Worm (Caenorhabditis elegans) whole organism, late embryonic: ENCODE results near the gene degl-1.

Source experiments
- C08G9.2 ChIP-seq: sonication (generic microtip); optimal IDR thresholded peaks from 2 replicates; lab custom pipeline; 2016; ENCODE audit warnings: mild to moderate bottlenecking, missing genetic modification characterization, moderate library complexity, missing compliant biosample characterization
- C38D4.7 ChIP-seq: fragments of 200-800 bp; sonication (Bioruptor generic); optimal IDR thresholded peaks from 2 replicates; lab custom pipeline; 2018; ENCODE audit warnings: mild to moderate bottlenecking, missing genetic modification characterization, moderate library complexity, missing compliant biosample characterization
- F13H6.1 ChIP-seq: sonication (generic microtip); optimal IDR thresholded peaks from 2 replicates; lab custom pipeline; 2016; ENCODE audit warnings: missing genetic modification characterization, missing compliant biosample characterization
- T23F11.4 ChIP-seq: fragments of 200-800 bp; sonication (Bioruptor generic); optimal IDR thresholded peaks from 2 replicates; lab custom pipeline; 2018; ENCODE audit warnings: mild to moderate bottlenecking, missing genetic modification characterization, missing compliant biosample characterization
- ceh-14 ChIP-seq: sonication (generic microtip); optimal IDR thresholded peaks from 2 replicates; lab custom pipeline; 2016; ENCODE audit warnings: missing genotype, missing genetic modification characterization, missing compliant biosample characterization
- ceh-18 ChIP-seq: sonication (generic microtip); optimal IDR thresholded peaks from 2 replicates; lab custom pipeline; 2016; ENCODE audit warnings: missing genetic modification characterization, missing compliant biosample characterization
- ceh-19 ChIP-seq: fragments of 200-800 bp; sonication (Bioruptor generic); optimal IDR thresholded peaks from 2 replicates; lab custom pipeline; 2018; ENCODE audit warnings: mild to moderate bottlenecking, missing genetic modification characterization, missing compliant biosample characterization
- ceh-2 ChIP-seq: sonication (generic microtip); optimal IDR thresholded peaks from 2 replicates; lab custom pipeline; 2016; ENCODE audit warnings: missing genotype, missing genetic modification characterization, missing compliant biosample characterization
- ceh-24 ChIP-seq: sonication (generic microtip); optimal IDR thresholded peaks from 2 replicates; lab custom pipeline; 2016; ENCODE audit warnings: mild to moderate bottlenecking, missing genetic modification characterization, missing compliant biosample characterization
- ceh-34 ChIP-seq: sonication (generic microtip); optimal IDR thresholded peaks from 2 replicates; lab custom pipeline; 2016; ENCODE audit warnings: mild to moderate bottlenecking, missing genetic modification characterization, missing compliant biosample characterization
- dmd-4 ChIP-seq: sonication (generic microtip); optimal IDR thresholded peaks from 2 replicates; lab custom pipeline; 2016; ENCODE audit warnings: borderline replicate concordance, missing genetic modification characterization, missing compliant biosample characterization
- dve-1 ChIP-seq: sonication (generic microtip); optimal IDR thresholded peaks from 2 replicates; lab custom pipeline; 2017; ENCODE audit warnings: antibody characterized with exemption, mild to moderate bottlenecking, missing genetic modification characterization, missing compliant biosample characterization
- ets-4 ChIP-seq: sonication (generic microtip); optimal IDR thresholded peaks from 2 replicates; lab custom pipeline; 2016; ENCODE audit warnings: missing genetic modification characterization, missing compliant biosample characterization
- eyg-1 ChIP-seq: sonication (generic microtip); optimal IDR thresholded peaks from 2 replicates; lab custom pipeline; 2016; ENCODE audit warnings: missing genotype, missing genetic modification characterization, missing compliant biosample characterization
- fkh-6 ChIP-seq: sonication (generic microtip); optimal IDR thresholded peaks from 2 replicates; lab custom pipeline; 2016; ENCODE audit warnings: missing genetic modification characterization, missing compliant biosample characterization
- hlh-13 ChIP-seq: fragments of 200-800 bp; sonication (Bioruptor generic); optimal IDR thresholded peaks from 2 replicates; lab custom pipeline; 2018; ENCODE audit warnings: mild to moderate bottlenecking, missing genetic modification characterization, missing compliant biosample characterization
- hlh-15 ChIP-seq: sonication (generic microtip); optimal IDR thresholded peaks from 2 replicates; lab custom pipeline; 2016; ENCODE audit warnings: missing genetic modification characterization, missing compliant biosample characterization
- hlh-30 ChIP-seq: sonication (generic microtip); optimal IDR thresholded peaks from 2 replicates; lab custom pipeline; 2017; ENCODE audit warnings: antibody characterized with exemption, missing genetic modification characterization, missing compliant biosample characterization; ENCODE audit not compliant: insufficient read depth
- hlh-8 ChIP-seq: sonication (generic microtip); optimal IDR thresholded peaks from 2 replicates; lab custom pipeline; 2016; ENCODE audit warnings: missing genotype, missing genetic modification characterization, missing compliant biosample characterization
- lim-6 ChIP-seq: sonication (generic microtip); optimal IDR thresholded peaks from 2 replicates; lab custom pipeline; 2016; ENCODE audit warnings: missing genetic modification characterization, missing compliant biosample characterization
- nfya-1 ChIP-seq: sonication (generic microtip); optimal IDR thresholded peaks from 2 replicates; lab custom pipeline; 2017; ENCODE audit warnings: missing genetic modification characterization, mild to moderate bottlenecking, missing compliant biosample characterization, antibody characterized with exemption, moderate library complexity
- nhr-11 ChIP-seq: fragments of 150-350 bp; optimal IDR thresholded peaks from 2 replicates; lab custom pipeline; 2014; ENCODE audit warnings: missing biosample characterization, missing genetic modification characterization
- nhr-232 ChIP-seq: sonication (generic microtip); optimal IDR thresholded peaks from 2 replicates; lab custom pipeline; 2016; ENCODE audit warnings: missing genetic modification characterization, missing compliant biosample characterization
- pat-9 ChIP-seq: fragments of 200-800 bp; sonication (Bioruptor generic); optimal IDR thresholded peaks from 2 replicates; lab custom pipeline; 2018; ENCODE audit warnings: mild to moderate bottlenecking, missing genetic modification characterization, moderate library complexity, missing compliant biosample characterization
- pax-1 ChIP-seq: fragments of 150-350 bp; optimal IDR thresholded peaks from 2 replicates; lab custom pipeline; 2014; ENCODE audit warnings: missing biosample characterization, missing genetic modification characterization
- pqm-1 ChIP-seq: sonication (generic microtip); optimal IDR thresholded peaks from 2 replicates; lab custom pipeline; 2016; ENCODE audit warnings: missing genetic modification characterization, missing compliant biosample characterization
- rnt-1 ChIP-seq: sonication (generic microtip); optimal IDR thresholded peaks from 2 replicates; lab custom pipeline; 2016; ENCODE audit warnings: missing genetic modification characterization, missing compliant biosample characterization
- sdc-2 ChIP-seq: sonication (generic microtip); optimal IDR thresholded peaks from 2 replicates; lab custom pipeline; 2016; ENCODE audit warnings: missing genotype, missing genetic modification characterization, missing compliant biosample characterization
- sox-2 ChIP-seq: fragments of 200-800 bp; sonication (Bioruptor generic); IDR thresholded peaks from 2 replicates; pipeline ENCODE4 v1.3.6; 2022; ENCODE audit warnings: missing genetic modification reagents, missing genetic modification characterization, missing compliant biosample characterization
- tbx-2 ChIP-seq: sonication (generic microtip); optimal IDR thresholded peaks from 2 replicates; lab custom pipeline; 2016; ENCODE audit warnings: missing genetic modification characterization, missing compliant biosample characterization
- tbx-7 ChIP-seq: sonication (generic microtip); optimal IDR thresholded peaks from 2 replicates; lab custom pipeline; 2016; ENCODE audit warnings: missing genotype, missing genetic modification characterization, missing compliant biosample characterization
- unc-42 ChIP-seq: sonication (generic microtip); optimal IDR thresholded peaks from 2 replicates; lab custom pipeline; 2016; ENCODE audit warnings: missing genotype, missing genetic modification characterization, missing compliant biosample characterization
- unc-55 ChIP-seq: sonication (generic microtip); optimal IDR thresholded peaks from 2 replicates; lab custom pipeline; 2017; ENCODE audit warnings: missing biosample characterization, missing genetic modification reagents, missing genetic modification characterization
- zip-5 ChIP-seq: sonication (generic microtip); optimal IDR thresholded peaks from 2 replicates; lab custom pipeline; 2016; ENCODE audit warnings: missing genetic modification characterization, missing compliant biosample characterization

Gene degl-1

DNA sequence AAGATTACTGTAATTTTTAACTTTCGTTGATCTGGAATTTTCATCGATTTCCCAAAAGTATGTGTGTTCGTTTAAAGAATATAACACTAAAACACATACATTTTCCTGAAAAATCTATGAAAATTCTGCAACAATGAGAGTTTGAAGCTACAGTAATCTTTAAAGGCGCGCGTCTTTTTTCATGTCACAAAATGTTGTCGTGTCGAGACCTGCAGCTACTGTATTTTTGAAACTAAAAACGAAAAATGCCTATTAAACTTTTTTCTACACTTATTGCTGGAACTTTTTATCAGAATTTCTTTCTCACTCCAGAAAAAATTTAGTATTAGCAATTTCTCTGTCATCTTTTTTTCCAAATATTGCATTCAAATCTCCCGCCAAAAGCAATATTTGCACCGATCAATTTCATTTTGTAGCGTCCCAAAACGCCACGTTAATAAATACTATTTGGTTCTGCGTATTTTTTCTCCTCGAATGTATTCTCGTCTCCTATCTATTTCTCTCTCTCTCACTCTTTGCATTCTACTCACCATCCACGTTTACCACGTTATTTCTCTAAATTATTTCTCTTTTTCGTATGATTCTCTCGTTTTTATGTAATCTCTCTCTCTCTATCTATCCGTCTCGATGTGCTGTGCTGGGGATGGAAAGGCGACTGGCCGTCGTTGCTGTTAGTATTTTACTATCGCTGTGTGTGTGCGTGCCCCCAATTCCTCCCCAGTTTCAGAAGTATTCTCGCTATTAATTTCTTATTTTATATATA is 15.3 kb upstream of the degl-1 start, which contains the start of gene melo-1:
Gene melo-1 (plus strand): TSS at position 658 of the 763 bp plus-strand sequence.
- TF ChIP-seq lim-6 (tag; lab: Kevin White, UChicago) (no peak), tbx-2 (tag; lab: Kevin White, UChicago) (no peak), ceh-19 (GFP tag; lab: Kevin White, UChicago) (peak; percentile 11), nfya-1 (peak; percentile 60), eyg-1 (tag; lab: Kevin White, UChicago) (no peak), unc-42 (tag; lab: Kevin White, UChicago) (peak; percentile 51), unc-55 (GFP tag; lab: Kevin White, UChicago) (peak; percentile 42)

DNA sequence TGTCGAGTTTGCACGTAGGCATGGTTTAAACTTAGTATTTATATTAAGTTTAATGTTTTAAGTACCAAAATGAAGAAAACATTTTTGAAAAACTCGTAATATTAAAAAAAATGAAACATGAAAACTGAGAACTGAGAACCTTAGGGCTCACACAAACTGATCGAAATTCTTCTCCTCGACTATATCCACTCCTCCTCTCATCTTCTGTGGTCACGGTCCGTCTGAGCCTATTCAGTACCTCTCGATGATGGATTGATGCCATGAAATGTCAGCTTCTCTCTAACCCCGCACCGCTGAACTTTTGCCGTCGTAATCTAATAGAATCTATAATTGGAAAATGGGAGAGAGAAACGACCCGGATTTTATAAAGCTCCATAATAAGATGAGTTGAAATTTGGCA is 13.3 kb upstream of the degl-1 start, which contains the start of gene nlp-56:
Gene nlp-56 (minus strand): TSS at position 257 of the 400 bp plus-strand sequence.
- TF ChIP-seq F13H6.1 (tag; lab: Kevin White, UChicago) = no peak
- TF ChIP-seq hlh-30 (tag; lab: Kevin White, UChicago) = no peak
- no peak for TF ChIP-seq ceh-34 (tag; lab: Kevin White, UChicago)
- TF ChIP-seq nhr-11 (tag; lab: Kevin White, UChicago) = no peak
- no peak for TF ChIP-seq sdc-2 (tag; lab: Kevin White, UChicago)
- TF ChIP-seq sox-2 (GFP tag; lab: Robert Waterston, UW) = no peak
- TF ChIP-seq C08G9.2 (tag; lab: Kevin White, UChicago) = no peak
- no peak for TF ChIP-seq fkh-6 (tag; lab: Kevin White, UChicago)
- no peak for TF ChIP-seq dmd-4 (tag; lab: Kevin White, UChicago)
- TF ChIP-seq nhr-232 (tag; lab: Kevin White, UChicago) = no peak
- TF ChIP-seq pax-1 (tag; lab: Kevin White, UChicago) = no peak
- no peak for TF ChIP-seq ceh-2 (tag; lab: Kevin White, UChicago)
- no peak for TF ChIP-seq ets-4 (tag; lab: Kevin White, UChicago)
- no peak for TF ChIP-seq ceh-24 (tag; lab: Kevin White, UChicago)
- no peak for TF ChIP-seq zip-5 (tag; lab: Kevin White, UChicago)

DNA sequence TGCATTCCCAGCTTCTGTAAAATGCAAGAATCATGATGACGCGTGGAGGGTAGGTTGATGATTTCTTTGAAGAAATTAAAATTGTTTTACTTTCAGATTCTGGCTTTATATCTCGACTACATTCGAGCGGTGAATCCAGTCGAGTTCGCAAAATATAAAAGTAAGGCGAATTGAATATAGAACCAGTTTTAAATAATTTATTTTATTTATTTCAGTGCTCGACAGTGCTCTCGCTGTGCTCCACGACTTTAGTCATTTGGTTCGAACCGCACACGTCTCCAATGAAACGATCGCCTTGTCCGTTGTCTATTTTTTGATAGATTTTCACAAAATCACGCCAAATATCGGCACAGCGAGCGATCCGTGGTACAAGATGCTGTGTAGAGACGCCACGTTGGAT is 11.0 kb upstream of the degl-1 start, which contains the start of gene Y57G11C.1130:
Gene Y57G11C.1130 (plus strand): TSS at position 301 of the 400 bp plus-strand sequence.
- TF ChIP-seq hlh-8 (tag; lab: Kevin White, UChicago) (no peak), C38D4.7 (GFP tag; lab: Kevin White, UChicago) (no peak), ceh-18 (tag; lab: Kevin White, UChicago) (no peak), nhr-11 (tag; lab: Kevin White, UChicago) (no peak), tbx-7 (tag; lab: Kevin White, UChicago) (no peak), pat-9 (no peak), ceh-14 (tag; lab: Kevin White, UChicago) (no peak), rnt-1 (tag; lab: Kevin White, UChicago) (no peak), eyg-1 (tag; lab: Kevin White, UChicago) (no peak), dmd-4 (tag; lab: Kevin White, UChicago) (no peak), ceh-2 (tag; lab: Kevin White, UChicago) (no peak), hlh-13 (GFP tag; lab: Kevin White, UChicago) (no peak), ets-4 (tag; lab: Kevin White, UChicago) (no peak), dve-1 (tag; lab: Kevin White, UChicago) (no peak)

DNA sequence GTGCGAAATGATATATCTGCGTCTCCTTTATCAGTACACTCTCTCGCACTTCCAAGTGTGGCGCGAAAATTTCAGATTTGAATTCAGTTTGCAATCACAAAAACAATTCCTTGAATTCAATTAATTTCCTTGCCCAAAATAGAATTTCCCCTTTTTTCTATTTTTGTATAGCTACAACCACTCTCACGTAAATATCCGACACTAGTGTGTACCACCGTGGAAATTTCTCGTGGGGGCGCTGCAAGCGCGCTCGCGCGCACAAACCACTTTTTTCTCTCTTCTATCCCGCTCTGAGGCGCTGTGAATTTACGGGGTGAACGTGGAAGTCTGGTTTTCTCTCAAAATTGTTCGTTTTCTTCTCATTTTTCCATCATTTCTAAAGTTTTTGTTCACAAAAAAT is 10.3 kb upstream of the degl-1 start, which contains the start of gene Y57G11C.8:
Gene Y57G11C.8 (plus strand): TSS at position 301 of the 400 bp plus-strand sequence.
- TF ChIP-seq T23F11.4 (GFP tag; lab: Kevin White, UChicago) (no peak), hlh-15 (no peak), ets-4 (tag; lab: Kevin White, UChicago) (no peak), hlh-30 (tag; lab: Kevin White, UChicago) (no peak), pqm-1 (no peak)
